Worm (Caenorhabditis elegans) whole organism, young adult: Measurements from ENCODE around the gene daf-22.

Experiments used
- B0019.2 ChIP-seq: fragments of 200-800 bp; sonication (Bioruptor generic); conservative IDR thresholded peaks from 2 replicates; pipeline ENCODE4 v1.3.6; 2022; ENCODE audit warnings: missing genetic modification reagents, missing genetic modification characterization, missing compliant biosample characterization
- B0336.3 ChIP-seq: fragments of 200-800 bp; sonication (Bioruptor generic); IDR thresholded peaks from 2 replicates; pipeline ENCODE4 v1.3.6; 2022; ENCODE audit warnings: missing genetic modification characterization, missing compliant biosample characterization
- C17E4.6 ChIP-seq: fragments of 200-800 bp; sonication (Bioruptor generic); IDR thresholded peaks from 2 replicates; pipeline ENCODE4 v1.3.6; 2022; ENCODE audit warnings: missing genetic modification reagents, missing genetic modification characterization, missing compliant biosample characterization
- F33H1.4 ChIP-seq: fragments of 200-800 bp; sonication (Bioruptor generic); IDR thresholded peaks from 2 replicates; pipeline ENCODE4 v1.3.6; 2022; ENCODE audit warnings: missing genetic modification reagents, missing genetic modification characterization, missing compliant biosample characterization
- F57C9.4 ChIP-seq: sonication (generic microtip); optimal IDR thresholded peaks from 2 replicates; lab custom pipeline; 2017; ENCODE audit warnings: mild to moderate bottlenecking, missing genetic modification characterization, missing compliant biosample characterization
- T07F8.4 ChIP-seq: sonication (generic microtip); optimal IDR thresholded peaks from 2 replicates; lab custom pipeline; 2016; ENCODE audit warnings: mild to moderate bottlenecking, missing genetic modification characterization, moderate library complexity, missing compliant biosample characterization
- T26A5.8 ChIP-seq: sonication (generic microtip); optimal IDR thresholded peaks from 2 replicates; lab custom pipeline; 2016; ENCODE audit warnings: missing genetic modification characterization, missing compliant biosample characterization
- Y67H2A.10 ChIP-seq: fragments of 200-800 bp; sonication (Bioruptor generic); conservative IDR thresholded peaks from 2 replicates; pipeline ENCODE4 v1.3.6; 2022; ENCODE audit warnings: missing genetic modification reagents, missing genetic modification characterization, missing compliant biosample characterization
- aptf-2 ChIP-seq: fragments of 200-800 bp; sonication (Bioruptor generic); conservative IDR thresholded peaks from 2 replicates; pipeline ENCODE4 v1.3.6; 2022; ENCODE audit warnings: missing genetic modification reagents, missing genetic modification characterization, missing compliant biosample characterization
- atf-7 ChIP-seq: sonication (generic microtip); optimal IDR thresholded peaks from 2 replicates; lab custom pipeline; 2017; ENCODE audit warnings: mild to moderate bottlenecking, missing genetic modification characterization, missing compliant biosample characterization
- athp-1 ChIP-seq: sonication (generic microtip); optimal IDR thresholded peaks from 2 replicates; lab custom pipeline; 2017; ENCODE audit warnings: mild to moderate bottlenecking, missing genetic modification characterization, missing compliant biosample characterization
- attf-5 ChIP-seq: fragments of 200-800 bp; sonication (Bioruptor generic); optimal IDR thresholded peaks from 2 replicates; lab custom pipeline; 2018; ENCODE audit warnings: mild to moderate bottlenecking, missing genetic modification characterization, missing compliant biosample characterization
- attf-6 ChIP-seq: fragments of 200-800 bp; sonication (Bioruptor generic); IDR thresholded peaks from 2 replicates; pipeline ENCODE4 v1.3.6; 2022; ENCODE audit warnings: missing genetic modification reagents, missing genetic modification characterization, missing compliant biosample characterization
- ceh-100 ChIP-seq: fragments of 200-800 bp; sonication (Bioruptor generic); IDR thresholded peaks from 2 replicates; pipeline ENCODE4 v1.3.6; 2022; ENCODE audit warnings: missing genetic modification reagents, missing genetic modification characterization, missing compliant biosample characterization
- ceh-27 ChIP-seq: fragments of 200-800 bp; sonication (Bioruptor generic); optimal IDR thresholded peaks from 2 replicates; lab custom pipeline; 2018; ENCODE audit warnings: mild to moderate bottlenecking, missing genetic modification characterization, moderate library complexity, missing compliant biosample characterization
- ceh-40 ChIP-seq: fragments of 200-800 bp; sonication (Bioruptor generic); IDR thresholded peaks from 2 replicates; pipeline ENCODE4 v1.3.6; 2022; ENCODE audit warnings: missing genetic modification characterization, missing compliant biosample characterization
- ceh-79 ChIP-seq: sonication (generic microtip); optimal IDR thresholded peaks from 2 replicates; lab custom pipeline; 2017; ENCODE audit warnings: mild to moderate bottlenecking, missing genetic modification characterization, missing compliant biosample characterization
- die-1 ChIP-seq: sonication (generic microtip); optimal IDR thresholded peaks from 2 replicates; lab custom pipeline; 2016; ENCODE audit warnings: missing genotype, mild to moderate bottlenecking, missing genetic modification characterization, missing compliant biosample characterization
- dpl-1 ChIP-seq: fragments of 150-350 bp; optimal IDR thresholded peaks from 2 replicates; lab custom pipeline; 2014; ENCODE audit warnings: missing biosample characterization, missing genetic modification reagents, missing genetic modification characterization
- egrh-3 ChIP-seq: fragments of 200-800 bp; sonication (Bioruptor generic); IDR thresholded peaks from 2 replicates; pipeline ENCODE4 v1.3.6; 2022; ENCODE audit warnings: missing genetic modification reagents, missing genetic modification characterization, missing compliant biosample characterization
- hlh-12 ChIP-seq: sonication (generic microtip); optimal IDR thresholded peaks from 2 replicates; lab custom pipeline; 2016; ENCODE audit warnings: missing genetic modification characterization, missing compliant biosample characterization
- hlh-26 ChIP-seq: fragments of 200-800 bp; sonication (Bioruptor generic); conservative IDR thresholded peaks from 2 replicates; pipeline ENCODE4 v1.3.6; 2022; ENCODE audit warnings: missing genetic modification reagents, missing genetic modification characterization, missing compliant biosample characterization
- hmg-1.2 ChIP-seq: fragments of 200-800 bp; sonication (Bioruptor generic); IDR thresholded peaks from 2 replicates; pipeline ENCODE4 v1.3.6; 2022; ENCODE audit warnings: missing genetic modification reagents, missing genetic modification characterization, missing compliant biosample characterization
- lag-1 ChIP-seq: fragments of 200-800 bp; sonication (Bioruptor generic); IDR thresholded peaks from 2 replicates; pipeline ENCODE4 v1.3.6; 2022; ENCODE audit warnings: missing genetic modification reagents, missing genetic modification characterization, missing compliant biosample characterization
- let-607 ChIP-seq, 2 experiments: fragments of 200-800 bp in 1 of 2; sonication (Bioruptor generic) in 1 of 2; sonication (generic microtip) in 1 of 2; optimal IDR thresholded peaks; 2 replicates each; lab custom pipeline; 2016 to 2018; ENCODE audit warnings: mild to moderate bottlenecking in 2 of 2, missing compliant biosample characterization in 2 of 2, missing genetic modification characterization in 2 of 2, moderate library complexity in 2 of 2, missing genotype in 1 of 2
- lir-1 ChIP-seq: fragments of 200-800 bp; sonication (Bioruptor generic); conservative IDR thresholded peaks from 2 replicates; pipeline ENCODE4 v1.3.6; 2022; ENCODE audit warnings: missing genetic modification reagents, missing genetic modification characterization, missing compliant biosample characterization
- lsl-1 ChIP-seq: fragments of 200-800 bp; sonication (Bioruptor generic); optimal IDR thresholded peaks from 2 replicates; lab custom pipeline; 2018; ENCODE audit warnings: mild to moderate bottlenecking, missing genetic modification characterization, moderate library complexity, missing compliant biosample characterization
- madf-6 ChIP-seq: fragments of 200-800 bp; sonication (Bioruptor generic); IDR thresholded peaks from 2 replicates; pipeline ENCODE4 v1.3.6; 2022; ENCODE audit warnings: missing genetic modification reagents, missing genetic modification characterization, missing compliant biosample characterization
- madf-8 ChIP-seq: fragments of 200-800 bp; sonication (Bioruptor generic); conservative IDR thresholded peaks from 2 replicates; pipeline ENCODE4 v1.3.6; 2022; ENCODE audit warnings: missing genetic modification reagents, missing genetic modification characterization, missing compliant biosample characterization
- mel-28 ChIP-seq: sonication (generic microtip); optimal IDR thresholded peaks from 2 replicates; lab custom pipeline; 2016; ENCODE audit warnings: borderline replicate concordance, mild to moderate bottlenecking, missing genetic modification characterization, missing compliant biosample characterization
- nhr-27 ChIP-seq: fragments of 200-800 bp; sonication (Bioruptor generic); optimal IDR thresholded peaks from 2 replicates; lab custom pipeline; 2018; ENCODE audit warnings: mild to moderate bottlenecking, missing genetic modification characterization, moderate library complexity, missing compliant biosample characterization
- rcor-1 ChIP-seq: fragments of 200-800 bp; sonication (Bioruptor generic); IDR thresholded peaks from 2 replicates; pipeline ENCODE4 v1.3.6; 2022; ENCODE audit warnings: missing genetic modification reagents, missing genetic modification characterization, missing compliant biosample characterization
- sdz-38 ChIP-seq: sonication (generic microtip); optimal IDR thresholded peaks from 2 replicates; lab custom pipeline; 2016; ENCODE audit warnings: missing genotype, missing genetic modification characterization, missing compliant biosample characterization
- snpc-4 ChIP-seq, 5 experiments: fragments of 150-350 bp in 1 of 5; sonication (generic microtip) in 4 of 5; optimal IDR thresholded peaks; 2 replicates each; lab custom pipeline; 2014 to 2018; ENCODE audit warnings: missing genetic modification characterization in 5 of 5, missing biosample characterization in 3 of 5, antibody characterized with exemption in 2 of 5, mild to moderate bottlenecking in 2 of 5, missing compliant biosample characterization in 2 of 5, missing genotype in 2 of 5, moderate library complexity in 2 of 5, missing genetic modification reagents in 1 of 5
- tbx-9 ChIP-seq: sonication (generic microtip); optimal IDR thresholded peaks from 2 replicates; lab custom pipeline; 2016; ENCODE audit warnings: borderline replicate concordance, missing genetic modification characterization, inconsistent platforms, missing compliant biosample characterization
- unc-130 ChIP-seq: sonication (generic microtip); optimal IDR thresholded peaks from 2 replicates; lab custom pipeline; 2016; ENCODE audit warnings: missing genetic modification reagents, missing genetic modification characterization, missing compliant biosample characterization
- unc-62 ChIP-seq: fragments of 150-350 bp; optimal IDR thresholded peaks from 2 replicates; lab custom pipeline; 2014; ENCODE audit warnings: missing biosample characterization, missing genetic modification reagents, missing genetic modification characterization
- xnd-1 ChIP-seq: sonication (generic microtip); optimal IDR thresholded peaks from 2 replicates; lab custom pipeline; 2016; ENCODE audit warnings: missing genotype, missing genetic modification reagents, missing genetic modification characterization, missing compliant biosample characterization
- zim-3 ChIP-seq: sonication (generic microtip); optimal IDR thresholded peaks from 2 replicates; lab custom pipeline; 2017; ENCODE audit warnings: mild to moderate bottlenecking, missing genetic modification characterization, moderate library complexity, missing compliant biosample characterization
- ztf-18 ChIP-seq: sonication (generic microtip); optimal IDR thresholded peaks from 2 replicates; lab custom pipeline; 2016; ENCODE audit warnings: missing genotype, mild to moderate bottlenecking, missing genetic modification characterization, missing compliant biosample characterization
- ztf-25 ChIP-seq: fragments of 200-800 bp; sonication (Bioruptor generic); IDR thresholded peaks from 2 replicates; pipeline ENCODE4 v1.3.6; 2022; ENCODE audit warnings: missing genetic modification reagents, missing genetic modification characterization, missing compliant biosample characterization

Gene daf-22

DNA sequence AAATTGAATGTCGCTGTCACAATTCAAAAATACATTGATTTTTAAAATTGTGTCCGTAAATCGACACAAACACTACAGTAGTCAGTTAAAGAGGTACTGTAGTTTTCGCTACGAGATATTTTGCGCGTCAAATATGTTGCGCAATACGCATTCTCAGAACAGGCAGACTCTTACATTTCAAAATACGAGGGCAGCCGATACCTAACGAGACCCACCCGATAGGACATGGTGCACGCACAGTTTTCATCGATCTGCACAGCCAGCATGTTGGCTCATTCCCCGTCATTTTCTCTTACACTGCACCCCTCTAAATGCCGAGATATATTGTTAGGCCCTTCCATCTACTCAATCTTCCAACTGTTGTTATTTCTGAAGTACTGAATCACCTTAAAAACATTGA is 36.8 kb upstream of the daf-22 start, which contains the start of gene F15A4.2:
Gene F15A4.2, plus strand, starts transcription at position 301 of the 400 bp plus-strand sequence.
- TF ChIP-seq athp-1 (tag; lab: Kevin White, UChicago) (no peak), F57C9.4 (tag; lab: Kevin White, UChicago) (no peak), B0336.3 (GFP tag; lab: Robert Waterston, UW) (no peak), sdz-38 (tag; lab: Kevin White, UChicago) (no peak), let-607 (tag; optimal IDR thresholded peaks at IDR 0.05; lab: Kevin White, UChicago) (no peak), atf-7 (tag; lab: Kevin White, UChicago) (no peak)

DNA sequence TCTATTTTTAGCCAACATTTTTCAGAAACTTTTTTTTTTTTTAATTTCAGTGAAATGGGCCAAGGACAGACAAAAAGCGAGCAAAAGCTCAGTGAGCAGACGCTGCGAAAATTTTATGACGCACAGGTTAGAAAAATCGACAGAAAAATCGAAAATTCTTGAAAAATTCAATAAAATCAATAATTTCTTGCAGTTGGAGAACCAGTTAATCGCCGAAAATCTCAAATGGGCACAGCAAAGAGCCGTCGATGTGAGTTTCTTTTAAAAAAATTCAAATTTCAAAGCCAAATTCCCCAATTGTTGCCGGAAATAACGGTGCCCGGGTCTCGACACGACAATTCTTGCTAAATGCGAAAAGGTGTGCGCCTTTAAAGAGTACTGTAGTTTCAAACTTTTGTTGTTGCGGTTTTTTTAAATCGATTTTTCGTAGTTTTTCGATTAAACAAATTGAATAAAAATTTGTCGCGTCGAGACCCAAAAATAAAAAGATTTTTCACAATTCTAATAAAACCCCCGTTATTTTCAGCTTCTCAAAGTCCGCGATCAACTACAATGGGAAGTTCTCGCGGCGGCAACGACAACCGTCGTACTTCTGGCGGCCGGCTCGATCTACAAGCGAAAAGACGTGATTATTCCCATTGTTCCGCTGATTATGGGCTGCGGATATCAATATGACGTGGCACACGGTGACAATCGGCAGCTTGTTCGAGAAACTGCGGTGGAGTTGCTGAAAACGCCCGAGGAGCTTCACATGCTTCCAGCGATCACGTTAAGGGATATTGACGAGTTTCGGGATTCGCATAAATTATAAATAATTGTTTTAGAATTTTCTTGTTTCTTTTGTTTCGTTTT is 35.3 kb upstream of the daf-22 start, which contains the start of gene tag-280:
Gene tag-280, plus strand, starts transcription at position 51 of the 852 bp plus-strand sequence.
- no peak for TF ChIP-seq ceh-40 (GFP tag; lab: Robert Waterston, UW)
- peak; percentile 66 for TF ChIP-seq F33H1.4 (GFP tag; lab: Robert Waterston, UW)
- peak; percentile 75 for TF ChIP-seq lsl-1 (GFP tag; lab: Kevin White, UChicago)
- peak; percentile 36 for TF ChIP-seq xnd-1 (tag; lab: Kevin White, UChicago)
- TF ChIP-seq dpl-1 (GFP tag; lab: Kevin White, UChicago): no peak
- no peak for TF ChIP-seq zim-3 (tag; lab: Kevin White, UChicago)
- TF ChIP-seq madf-6 (GFP tag; lab: Robert Waterston, UW): peak; percentile 61; the same call in 1 of the 2 replicates
- no peak for TF ChIP-seq egrh-3 (GFP tag; lab: Robert Waterston, UW)
- TF ChIP-seq ceh-79 (tag; lab: Kevin White, UChicago): no peak

DNA sequence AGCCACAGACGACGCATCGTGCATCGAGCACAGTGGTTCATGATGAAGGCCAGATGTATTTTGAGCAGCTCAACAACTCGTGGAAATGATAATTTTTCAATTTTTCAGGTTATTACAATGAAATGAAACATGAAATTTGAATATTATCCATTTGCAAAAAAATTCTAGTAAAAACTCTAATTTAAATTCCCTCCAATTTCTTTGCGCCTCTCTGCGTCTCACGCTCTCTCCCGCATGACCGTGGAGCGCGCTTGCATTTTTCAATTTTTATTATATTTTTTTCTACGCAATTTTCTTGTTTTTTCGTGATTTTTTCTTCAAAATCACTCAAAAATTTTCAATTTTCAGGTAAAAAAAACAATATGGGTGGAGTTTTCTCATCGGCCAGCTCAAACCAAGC is 33.9 kb upstream of the daf-22 start, which contains the start of gene tag-281:
Gene tag-281, plus strand, starts transcription at position 340 of the 400 bp plus-strand sequence.
- no peak for TF ChIP-seq die-1 (tag; lab: Kevin White, UChicago)
- TF ChIP-seq snpc-4 (GFP tag; optimal IDR thresholded peaks at IDR 0.05; lab: Kevin White, UChicago): no peak
- TF ChIP-seq snpc-4 (tag; optimal IDR thresholded peaks at IDR 0.05; lab: Kevin White, UChicago): peak in 3 of 4 experiments; percentile 1 to 60 (median 33)
- TF ChIP-seq ztf-25 (GFP tag; lab: Robert Waterston, UW): no peak
- TF ChIP-seq T07F8.4 (tag; lab: Kevin White, UChicago): no peak
- TF ChIP-seq nhr-27 (tag; lab: Kevin White, UChicago): no peak
- no peak for TF ChIP-seq sdz-38 (tag; lab: Kevin White, UChicago)
- no peak for TF ChIP-seq hlh-26
- TF ChIP-seq rcor-1 (GFP tag; lab: Robert Waterston, UW): peak; percentile 59
- no peak for TF ChIP-seq C17E4.6 (GFP tag; lab: Robert Waterston, UW)
- no peak for TF ChIP-seq tbx-9 (tag; lab: Kevin White, UChicago)
- no peak for TF ChIP-seq T26A5.8
- TF ChIP-seq Y67H2A.10 (GFP tag; lab: Robert Waterston, UW): no peak
- TF ChIP-seq lir-1: 0 out of 2 replicates have a peak, but pooled peaks have one; percentile 14
- no peak for TF ChIP-seq ceh-79 (tag; lab: Kevin White, UChicago)
- no peak for TF ChIP-seq ceh-27 (GFP tag; lab: Kevin White, UChicago)
- TF ChIP-seq dpl-1 (GFP tag; lab: Kevin White, UChicago): peak; percentile 89
- TF ChIP-seq aptf-2 (GFP tag; lab: Robert Waterston, UW): no peak
- TF ChIP-seq B0019.2 (GFP tag; lab: Robert Waterston, UW): no peak
- peak; percentile 79 for TF ChIP-seq madf-6 (GFP tag; lab: Robert Waterston, UW)
- no peak for TF ChIP-seq ceh-40 (GFP tag; lab: Robert Waterston, UW)
- peak; percentile 32; the same call in 1 of the 2 replicates for TF ChIP-seq madf-8 (GFP tag; lab: Robert Waterston, UW)
- no peak for TF ChIP-seq attf-6 (GFP tag; lab: Robert Waterston, UW)
- TF ChIP-seq hmg-1.2 (GFP tag; lab: Robert Waterston, UW): peak; percentile 100
- TF ChIP-seq ztf-18: no peak
- no peak for TF ChIP-seq unc-130 (GFP tag; lab: Kevin White, UChicago)
- no peak for TF ChIP-seq let-607 (tag; optimal IDR thresholded peaks at IDR 0.05; lab: Kevin White, UChicago)
- no peak for TF ChIP-seq lag-1
- peak; percentile 73 for TF ChIP-seq attf-5
- TF ChIP-seq ceh-100 (GFP tag; lab: Robert Waterston, UW): no peak; the same call in 1 of the 2 replicates
- TF ChIP-seq mel-28 (tag; lab: Kevin White, UChicago): no peak
- no peak for TF ChIP-seq hlh-12 (tag; lab: Kevin White, UChicago)
- peak; percentile 73 for TF ChIP-seq F33H1.4 (GFP tag; lab: Robert Waterston, UW)
- TF ChIP-seq unc-62 (GFP tag; lab: Kevin White, UChicago): no peak
